Worm (Caenorhabditis elegans): ENCODE measurements around the gene srt-5.

DNA sequence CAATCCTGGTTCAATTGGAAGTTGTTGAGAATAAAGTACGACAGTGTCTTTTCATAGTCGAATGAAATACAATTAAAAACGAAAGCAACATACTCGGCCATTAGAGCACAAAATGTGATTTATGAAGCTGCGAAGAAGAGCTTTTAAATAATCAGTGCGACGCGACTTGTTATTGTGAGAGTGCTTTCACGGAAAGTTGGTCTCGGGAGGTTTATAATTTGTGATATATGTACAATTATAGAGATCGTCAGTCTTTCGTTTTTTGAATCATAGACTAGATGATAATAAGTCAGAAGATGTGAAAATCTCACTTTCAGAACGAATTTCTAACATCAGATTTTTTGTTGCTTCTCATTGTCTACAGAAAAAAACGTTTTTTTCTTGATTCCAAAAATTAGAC lies 18.6 kb downstream of the srt-5 start, which contains the start of gene srt-15:
- TF ChIP-seq nhr-11 (tag; optimal IDR thresholded peaks at IDR 0.05) (no peak), eor-1 (tag; optimal IDR thresholded peaks at IDR 0.05) (no peak), ceh-28 (tag; optimal IDR thresholded peaks at IDR 0.05) (no peak)
